Fruit fly (Drosophila melanogaster): ENCODE measurements around the gene Zip71B.

DNA sequence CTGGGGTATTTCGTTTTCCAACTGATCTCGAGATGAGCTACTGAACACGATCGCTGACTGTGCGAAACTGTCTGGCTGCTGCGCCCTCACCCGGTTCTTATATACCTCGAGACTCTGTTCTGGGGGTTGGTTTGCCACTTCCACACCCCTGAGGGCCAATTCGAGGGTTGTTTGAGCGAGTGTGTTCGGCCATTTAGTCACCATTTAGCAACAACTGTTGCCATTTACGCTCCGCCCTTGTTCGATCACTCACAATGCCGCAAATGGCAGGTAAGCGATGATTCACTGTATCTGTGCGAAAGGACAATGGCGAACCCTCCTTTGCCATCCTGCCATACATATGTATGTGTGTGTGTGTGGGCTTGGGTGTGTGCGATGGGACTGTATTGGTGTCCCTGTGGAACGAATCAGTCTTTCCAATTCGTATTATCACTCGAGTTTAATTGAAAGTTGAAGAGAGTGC, 51.8 kb downstream of the Zip71B start, which contains the start of gene ind:
- TF ChIP-seq CTCF (optimal IDR thresholded peaks at IDR 0.05) (no peak), CG8478 (optimal IDR thresholded peaks at IDR 0.05) (no peak)
